Worm (Caenorhabditis elegans): ENCODE data around the gene hda-6.
A peak's percentile ranks its signal among the peaks of the same experiment; 100 is the strongest.

The hda-6 gene

DNA sequence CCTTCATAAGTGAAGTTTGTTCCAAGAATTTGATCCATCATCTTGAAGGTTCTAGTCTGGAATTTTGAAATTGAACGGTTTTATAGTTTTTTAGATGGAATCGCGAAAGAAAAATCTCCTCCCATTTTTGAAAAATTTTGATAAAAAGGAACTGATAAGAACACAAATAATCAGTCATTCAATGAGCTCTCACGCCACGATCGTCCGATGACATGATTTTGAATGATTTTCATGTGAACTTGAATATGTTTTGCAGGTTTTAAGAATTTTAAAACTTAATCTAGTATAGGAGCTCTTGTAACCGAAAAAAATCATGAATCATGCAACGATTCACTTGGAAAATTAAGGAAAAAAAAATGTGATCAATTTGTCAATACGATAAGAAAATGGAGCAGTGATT lies 13.0 kb upstream of the hda-6 start, which contains the start of gene elo-5:
Gene elo-5, minus strand, starts transcription at position 56 of the 400 bp plus-strand sequence.
- TF ChIP-seq nhr-80 (tag; optimal IDR thresholded peaks at IDR 0.05) (peak; percentile 77), F10E7.11 (tag; optimal IDR thresholded peaks at IDR 0.05) (no peak)

DNA sequence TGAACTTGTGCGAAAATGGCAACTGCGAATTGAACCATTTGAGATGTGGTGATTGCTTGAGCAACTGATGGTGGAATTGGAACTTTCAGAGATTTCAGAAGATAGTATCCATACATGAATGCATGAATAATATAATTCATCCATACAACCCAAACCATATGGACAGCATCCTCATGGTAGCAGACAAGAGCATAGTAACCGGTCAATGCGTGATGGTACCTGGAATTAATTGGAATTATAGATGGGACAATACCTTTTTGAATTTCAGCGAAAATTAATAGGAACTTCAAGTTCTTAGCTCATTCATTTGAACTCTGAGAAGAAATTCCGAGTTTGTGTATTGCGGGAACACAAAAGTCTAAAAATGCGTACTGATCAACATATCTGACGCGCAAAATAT lies 10.8 kb upstream of the hda-6 start:
- peak; percentile 35 for TF ChIP-seq zim-3 (tag; optimal IDR thresholded peaks at IDR 0.05)
- TF ChIP-seq Y53G8AR.9 (GFP tag; conservative IDR thresholded peaks at IDR 0.05), result 0 out of 2 replicates have a peak, but pooled peaks have one; percentile 9
- TF ChIP-seq Y56A3A.18 (GFP tag; IDR thresholded peaks at IDR 0.05), result 0 out of 2 replicates have a peak, but pooled peaks have one; percentile 7
- TF ChIP-seq mcd-1 (GFP tag; IDR thresholded peaks at IDR 0.05), result no peak
- peak; percentile 51 for TF ChIP-seq F52B5.7 (tag; optimal IDR thresholded peaks at IDR 0.05)
- no peak for TF ChIP-seq B0019.2 (GFP tag; conservative IDR thresholded peaks at IDR 0.05)
- TF ChIP-seq cebp-2 (GFP tag; IDR thresholded peaks at IDR 0.05), result 0 out of 2 replicates have a peak, but pooled peaks have one; percentile 4
- TF ChIP-seq Y95B8A.8 (GFP tag; IDR thresholded peaks at IDR 0.05), result no peak
- no peak for TF ChIP-seq ceh-91 (GFP tag; IDR thresholded peaks at IDR 0.05)
- no peak for TF ChIP-seq hlh-26 (GFP tag; conservative IDR thresholded peaks at IDR 0.05)

DNA sequence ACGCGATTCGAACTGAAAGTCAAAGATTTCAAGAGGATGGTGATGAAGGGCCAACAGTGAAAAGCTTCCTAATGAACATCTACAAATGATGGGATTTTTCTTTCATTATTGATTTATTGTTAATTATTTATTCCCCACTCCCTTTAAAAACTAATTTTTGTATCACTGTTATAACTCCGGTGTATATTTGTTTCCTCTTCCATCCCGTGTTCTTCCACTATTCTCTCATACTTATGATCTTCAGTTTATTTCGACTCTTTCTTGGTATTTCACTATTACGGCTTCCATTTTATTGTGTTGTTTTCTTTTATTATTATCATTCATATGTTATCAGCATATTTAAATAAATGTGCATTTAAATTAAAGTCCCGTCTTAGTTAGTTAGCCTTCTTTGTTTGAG lies 10.2 kb upstream of the hda-6 start:
- TF ChIP-seq ZK185.1 (tag; optimal IDR thresholded peaks at IDR 0.05; ENCODE audit: poor library complexity, severe bottlenecking) (peak; percentile 24), snpc-1.3 (tag; optimal IDR thresholded peaks at IDR 0.05; ENCODE audit: insufficient read depth) (peak; percentile 34), F23B12.7 (tag; optimal IDR thresholded peaks at IDR 0.05; ENCODE audit: insufficient read depth) (peak; percentile 47), akir-1 (GFP tag; optimal IDR thresholded peaks at IDR 0.05) (no peak), nhr-90 (tag; optimal IDR thresholded peaks at IDR 0.05) (peak; percentile 44), die-1 (tag; optimal IDR thresholded peaks at IDR 0.05) (no peak), tbp1 (GFP tag; optimal IDR thresholded peaks at IDR 0.05) (no peak), hmg-20 (GFP tag; IDR thresholded peaks at IDR 0.05) (no peak), nhr-80 (tag; optimal IDR thresholded peaks at IDR 0.05) (peak; percentile 66), C06A6.2 (GFP tag; conservative IDR thresholded peaks at IDR 0.05) (0 out of 2 replicates have a peak, but pooled peaks have one; percentile 6), T07F8.4 (tag; optimal IDR thresholded peaks at IDR 0.05) (no peak)

DNA sequence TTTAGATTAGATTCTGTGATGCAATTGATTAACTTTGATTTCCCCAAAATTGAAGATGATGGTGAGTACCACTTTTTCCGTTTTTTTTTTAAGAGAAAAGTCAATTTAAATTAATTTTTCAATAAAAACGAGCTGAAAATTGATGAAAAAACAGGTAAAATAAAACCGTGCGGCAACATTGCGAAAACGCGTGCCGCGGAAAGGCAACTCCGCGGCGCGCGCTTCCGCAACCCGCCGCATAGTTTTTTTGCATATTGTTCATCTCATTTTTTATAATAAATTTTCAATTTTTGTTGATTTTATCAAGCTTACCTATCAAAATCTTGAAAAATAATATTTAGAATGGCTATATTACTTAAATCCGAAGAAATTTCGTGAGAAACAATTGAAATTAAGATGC lies 6.8 kb upstream of the hda-6 start:
- TF ChIP-seq ceh-91 (GFP tag; IDR thresholded peaks at IDR 0.05), result no peak
- no peak for TF ChIP-seq zfh-2 (GFP tag; conservative IDR thresholded peaks at IDR 0.05)
- TF ChIP-seq snpc-4 (GFP tag; optimal IDR thresholded peaks at IDR 0.05), result no peak
- peak in 2 of 4 experiments; percentile 65 to 78 for TF ChIP-seq snpc-4 (tag; optimal IDR thresholded peaks at IDR 0.05)
- no peak for TF ChIP-seq F37B4.10 (GFP tag; IDR thresholded peaks at IDR 0.05)
- no peak for TF ChIP-seq ztf-3 (GFP tag; optimal IDR thresholded peaks at IDR 0.05)
- TF ChIP-seq snpc-1.3 (tag; optimal IDR thresholded peaks at IDR 0.05; ENCODE audit: insufficient read depth), result peak; percentile 18
- no peak for TF ChIP-seq aptf-2 (GFP tag; conservative IDR thresholded peaks at IDR 0.05)
- TF ChIP-seq fkh-3 (tag; optimal IDR thresholded peaks at IDR 0.05), result no peak
- TF ChIP-seq F33H1.4 (GFP tag; IDR thresholded peaks at IDR 0.05), result no peak
- peak; percentile 12 for TF ChIP-seq efl-1 (GFP tag; optimal IDR thresholded peaks at IDR 0.05)
- TF ChIP-seq Y56A3A.18 (GFP tag; IDR thresholded peaks at IDR 0.05), result no peak
- no peak for TF ChIP-seq hrde-1 (tag; optimal IDR thresholded peaks at IDR 0.05; ENCODE audit: borderline replicate concordance)
- no peak for TF ChIP-seq K12H6.12 (tag; optimal IDR thresholded peaks at IDR 0.05)
- peak; percentile 14 for TF ChIP-seq rpc-1 (optimal IDR thresholded peaks at IDR 0.05)
- TF ChIP-seq rpc-1 (tag; optimal IDR thresholded peaks at IDR 0.05), result no peak
- TF ChIP-seq T07F8.4 (tag; optimal IDR thresholded peaks at IDR 0.05), result no peak
- TF ChIP-seq dox-1 (GFP tag; IDR thresholded peaks at IDR 0.05), result no peak
- no peak for TF ChIP-seq xnd-1 (tag; optimal IDR thresholded peaks at IDR 0.05)
- no peak for TF ChIP-seq nhr-27 (tag; optimal IDR thresholded peaks at IDR 0.05)
- no peak for TF ChIP-seq ceh-58 (GFP tag; IDR thresholded peaks at IDR 0.05)
- TF ChIP-seq B0019.2 (GFP tag; conservative IDR thresholded peaks at IDR 0.05), result no peak
- TF ChIP-seq lsy-27 (tag; optimal IDR thresholded peaks at IDR 0.05; ENCODE audit: borderline replicate concordance, insufficient read depth), result no peak
- no peak for TF ChIP-seq nfya-2 (GFP tag; IDR thresholded peaks at IDR 0.05)
- TF ChIP-seq B0035.1 (tag; optimal IDR thresholded peaks at IDR 0.05), result no peak
- no peak for TF ChIP-seq mcd-1 (GFP tag; IDR thresholded peaks at IDR 0.05)
- no peak for TF ChIP-seq bed-1 (GFP tag; IDR thresholded peaks at IDR 0.05)
- no peak for TF ChIP-seq tbp1 (GFP tag; optimal IDR thresholded peaks at IDR 0.05)

Data from whole organism, young adult.